Worm (Caenorhabditis elegans): ENCODE measurements around the gene F55B12.2.

DNA sequence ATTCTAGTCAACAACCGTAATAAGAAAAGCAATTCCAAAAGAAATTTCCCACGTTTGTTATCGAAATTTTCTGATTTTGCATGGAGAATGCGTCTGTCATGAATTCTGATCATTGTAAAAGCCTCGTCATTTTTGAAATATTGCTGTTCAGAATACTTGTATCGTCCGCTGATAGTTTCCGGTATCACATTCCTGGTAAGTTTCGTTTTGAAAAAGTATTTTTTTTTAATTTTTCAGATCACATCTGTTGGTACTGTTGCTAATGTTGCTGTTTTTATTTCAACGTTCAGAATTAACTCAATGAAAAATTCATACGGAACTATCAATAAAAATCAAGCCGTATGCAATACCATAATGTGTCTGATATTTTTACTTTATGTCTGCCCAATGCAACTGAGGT is 24.1 kb upstream of the F55B12.2 start, which contains the start of gene srx-17:
- TF ChIP-seq ceh-14 (tag; optimal IDR thresholded peaks at IDR 0.05) (no peak), fax-1 (tag; optimal IDR thresholded peaks at IDR 0.05) (no peak), pag-3 (tag; optimal IDR thresholded peaks at IDR 0.05; ENCODE audit: borderline replicate concordance) (no peak), mec-3 (tag; optimal IDR thresholded peaks at IDR 0.05; ENCODE audit: borderline replicate concordance) (no peak), pha-4 (tag; optimal IDR thresholded peaks at IDR 0.05) (no peak), pros-1 (tag; optimal IDR thresholded peaks at IDR 0.05) (no peak), ets-4 (tag; optimal IDR thresholded peaks at IDR 0.05) (no peak), pat-9 (tag; optimal IDR thresholded peaks at IDR 0.05) (no peak), odd-2 (tag; optimal IDR thresholded peaks at IDR 0.05) (no peak), lin-11 (tag; optimal IDR thresholded peaks at IDR 0.05) (no peak), fkh-6 (tag; optimal IDR thresholded peaks at IDR 0.05) (no peak), rnt-1 (tag; optimal IDR thresholded peaks at IDR 0.05) (no peak), ceh-6 (GFP tag; optimal IDR thresholded peaks at IDR 0.05) (no peak)
